Worm (Caenorhabditis elegans): Measurements from ENCODE around the gene clec-121.

ce11 chrII:3052843-3053242, 49.3 kb upstream of the clec-121 start:
- no peak for TF ChIP-seq nhr-12 (tag; optimal IDR thresholded peaks at IDR 0.05)
- no peak for TF ChIP-seq zip-8 (tag; optimal IDR thresholded peaks at IDR 0.05)
- TF ChIP-seq unc-39 (tag; optimal IDR thresholded peaks at IDR 0.05), result no peak
- no peak for TF ChIP-seq ces-1 (GFP tag; optimal IDR thresholded peaks at IDR 0.05)
- no peak for TF ChIP-seq lin-13 (tag; optimal IDR thresholded peaks at IDR 0.05)
- TF ChIP-seq sem-2 (GFP tag; optimal IDR thresholded peaks at IDR 0.05), result no peak
- no peak for TF ChIP-seq nhr-76 (tag; optimal IDR thresholded peaks at IDR 0.05)
- TF ChIP-seq unc-120 (tag; optimal IDR thresholded peaks at IDR 0.05; ENCODE audit: poor library complexity, severe bottlenecking), result no peak
- TF ChIP-seq elt-1 (tag; optimal IDR thresholded peaks at IDR 0.05; ENCODE audit: borderline replicate concordance, insufficient read depth), result no peak
- no peak for TF ChIP-seq snpc-4 (tag; optimal IDR thresholded peaks at IDR 0.05)
- TF ChIP-seq nhr-237 (tag; optimal IDR thresholded peaks at IDR 0.05), result no peak
- TF ChIP-seq ceh-43 (GFP tag; optimal IDR thresholded peaks at IDR 0.05), result no peak
- TF ChIP-seq ztf-11 (tag; optimal IDR thresholded peaks at IDR 0.05), result no peak

Data from whole organism, mixed stage, embryonic.